Worm (Caenorhabditis elegans): ENCODE data around the gene cht-5.
A peak's percentile ranks its signal among the peaks of the same experiment; 100 is the strongest.

Gene cht-5

DNA sequence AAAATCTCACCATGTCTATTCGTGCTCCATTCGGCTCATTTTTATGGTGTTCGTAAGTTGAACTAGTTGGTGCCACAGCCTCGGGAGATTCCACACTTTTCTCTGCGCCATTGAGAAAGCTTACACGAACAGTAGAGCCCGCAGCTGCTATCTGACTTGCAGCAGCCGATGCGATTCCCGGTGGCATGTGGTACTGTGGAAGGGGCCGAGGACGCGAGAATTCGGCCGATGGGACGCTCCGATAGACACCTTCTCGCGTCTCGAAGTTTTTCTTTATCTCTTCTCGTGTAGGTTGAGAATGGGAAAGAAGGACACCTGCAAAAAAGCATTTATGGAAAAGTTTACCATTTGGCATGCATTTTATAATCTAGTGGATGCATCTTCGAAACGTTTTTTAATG lies 18.8 kb downstream of the cht-5 start:
- TF ChIP-seq ztf-11 (tag; optimal IDR thresholded peaks at IDR 0.05), result no peak
- no peak for TF ChIP-seq fkh-4 (tag; optimal IDR thresholded peaks at IDR 0.05; ENCODE audit: borderline replicate concordance)
- no peak for TF ChIP-seq jun-1 (tag; optimal IDR thresholded peaks at IDR 0.05)
- TF ChIP-seq elt-3 (tag; optimal IDR thresholded peaks at IDR 0.05), result no peak
- no peak for TF ChIP-seq unc-30 (tag; optimal IDR thresholded peaks at IDR 0.05)
- TF ChIP-seq ztf-4 (tag; optimal IDR thresholded peaks at IDR 0.05), result no peak
- TF ChIP-seq dpl-1 (GFP tag; optimal IDR thresholded peaks at IDR 0.05), result no peak

DNA sequence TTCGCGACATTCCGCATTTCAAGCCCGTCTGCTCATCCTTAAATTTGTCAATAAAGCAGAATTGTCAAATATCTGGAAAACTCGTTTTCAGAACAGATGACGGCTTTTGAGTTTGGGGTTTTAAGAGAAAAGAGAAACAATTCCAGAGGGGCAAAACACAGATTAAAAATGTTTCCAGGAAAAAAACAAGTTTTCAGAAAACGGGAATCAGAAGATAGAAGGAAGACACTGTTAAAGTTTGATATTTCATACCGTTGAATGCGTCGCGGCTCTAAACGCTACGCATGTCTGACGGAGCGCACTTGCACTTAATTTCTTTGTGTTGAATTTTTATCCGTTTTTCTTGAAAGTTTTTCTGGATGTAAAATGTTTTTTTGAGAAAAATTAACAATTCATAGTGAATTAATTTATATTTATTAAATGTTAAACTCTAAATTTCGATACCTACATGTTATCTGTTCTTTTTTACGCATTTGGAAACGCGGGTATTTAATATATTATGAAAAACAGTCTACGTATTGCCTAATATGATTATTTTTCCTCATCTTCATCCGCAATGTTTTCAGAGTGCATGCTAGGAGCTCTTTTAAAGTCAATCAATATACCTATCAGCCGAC lies 19.8 kb downstream of the cht-5 start, which contains the start of the genes C08B6.18, wdr-20 and C08B6.8:
Gene C08B6.18 (minus strand): TSS at position 51 of the 617 bp plus-strand sequence.
Gene wdr-20 (minus strand): TSS at position 82 of the 617 bp plus-strand sequence.
Gene C08B6.8 (plus strand): TSS at position 567 of the 617 bp plus-strand sequence.
- peak; percentile 28 to 30 for TF ChIP-seq efl-1 (optimal IDR thresholded peaks at IDR 0.05)
- peak; percentile 42 to 87 for TF ChIP-seq efl-1 (GFP tag; optimal IDR thresholded peaks at IDR 0.05 in 1 of 2)
- TF ChIP-seq tbx-2 (tag; optimal IDR thresholded peaks at IDR 0.05), result no peak
- no peak for TF ChIP-seq elt-2 (tag; optimal IDR thresholded peaks at IDR 0.05)
- no peak for TF ChIP-seq ama-1 (optimal IDR thresholded peaks at IDR 0.05)
- TF ChIP-seq fkh-4 (tag; optimal IDR thresholded peaks at IDR 0.05; ENCODE audit: borderline replicate concordance), result no peak
- TF ChIP-seq mab-9 (GFP tag; IDR thresholded peaks at IDR 0.05), result no peak
- TF ChIP-seq nhr-84 (tag; optimal IDR thresholded peaks at IDR 0.05), result no peak
- TF ChIP-seq C16A3.4 (tag; optimal IDR thresholded peaks at IDR 0.05), result peak; percentile 47
- TF ChIP-seq nhr-20 (tag; optimal IDR thresholded peaks at IDR 0.05), result peak; percentile 4
- TF ChIP-seq mep-1 (tag; optimal IDR thresholded peaks at IDR 0.05), result no peak
- no peak for TF ChIP-seq unc-62 (GFP tag; optimal IDR thresholded peaks at IDR 0.05)
- TF ChIP-seq aly-2 (tag; optimal IDR thresholded peaks at IDR 0.05), result no peak
- TF ChIP-seq sup-37 (GFP tag; optimal IDR thresholded peaks at IDR 0.05), result no peak
- no peak for TF ChIP-seq ces-1 (GFP tag; optimal IDR thresholded peaks at IDR 0.05)
- no peak for TF ChIP-seq ztf-4 (tag; optimal IDR thresholded peaks at IDR 0.05)
- TF ChIP-seq ztf-11 (tag; optimal IDR thresholded peaks at IDR 0.05), result no peak
- no peak for TF ChIP-seq grh-1 (GFP tag; IDR thresholded peaks at IDR 0.05)
- no peak for TF ChIP-seq fkh-10 (GFP tag; optimal IDR thresholded peaks at IDR 0.05)
- TF ChIP-seq zip-4 (GFP tag; optimal IDR thresholded peaks at IDR 0.05), result no peak
- no peak for TF ChIP-seq lin-39 (tag; optimal IDR thresholded peaks at IDR 0.05)
- no peak for TF ChIP-seq swsn-7 (tag; optimal IDR thresholded peaks at IDR 0.05)
- TF ChIP-seq tlp-1 (tag; optimal IDR thresholded peaks at IDR 0.05), result no peak
- no peak for TF ChIP-seq jun-1 (tag; optimal IDR thresholded peaks at IDR 0.05)
- no peak for TF ChIP-seq mdl-1 (tag; optimal IDR thresholded peaks at IDR 0.05)
- no peak for TF ChIP-seq nhr-11 (tag; optimal IDR thresholded peaks at IDR 0.05)
- no peak for TF ChIP-seq lir-3 (tag; optimal IDR thresholded peaks at IDR 0.05; ENCODE audit: poor library complexity)
- TF ChIP-seq C34B4.2 (tag; optimal IDR thresholded peaks at IDR 0.05), result no peak
- no peak for TF ChIP-seq sptf-1 (tag; optimal IDR thresholded peaks at IDR 0.05)
- TF ChIP-seq sox-4 (tag; optimal IDR thresholded peaks at IDR 0.05), result no peak
- no peak for TF ChIP-seq mef-2 (tag; optimal IDR thresholded peaks at IDR 0.05)
- TF ChIP-seq nhr-76 (tag; optimal IDR thresholded peaks at IDR 0.05), result no peak
- TF ChIP-seq egl-13 (tag; optimal IDR thresholded peaks at IDR 0.05), result no peak
- TF ChIP-seq zag-1 (tag; optimal IDR thresholded peaks at IDR 0.05), result no peak
- peak in 1 of 6 experiments; percentile 8 for TF ChIP-seq elt-3 (tag; optimal IDR thresholded peaks at IDR 0.05)
- no peak for TF ChIP-seq nhr-28 (tag; optimal IDR thresholded peaks at IDR 0.05)
- no peak for TF ChIP-seq nhr-90 (tag; optimal IDR thresholded peaks at IDR 0.05; ENCODE audit: poor library complexity)
- TF ChIP-seq isw-1 (GFP tag; IDR thresholded peaks at IDR 0.05), result no peak
- peak; percentile 19 for TF ChIP-seq blmp-1 (tag; optimal IDR thresholded peaks at IDR 0.05)
- TF ChIP-seq lin-15B (tag; optimal IDR thresholded peaks at IDR 0.05), result peak; percentile 65
- no peak for TF ChIP-seq fos-1 (tag; optimal IDR thresholded peaks at IDR 0.05)
- TF ChIP-seq pqm-1 (tag; optimal IDR thresholded peaks at IDR 0.05), result no peak
- no peak for TF ChIP-seq ceh-88 (GFP tag; IDR thresholded peaks at IDR 0.05)
- TF ChIP-seq nhr-47 (tag; optimal IDR thresholded peaks at IDR 0.05), result no peak
- no peak for TF ChIP-seq fkh-8 (tag; optimal IDR thresholded peaks at IDR 0.05)
- TF ChIP-seq ceh-8 (GFP tag; optimal IDR thresholded peaks at IDR 0.05), result no peak
- no peak for TF ChIP-seq aha-1 (tag; optimal IDR thresholded peaks at IDR 0.05)
- no peak for TF ChIP-seq unc-30 (tag; optimal IDR thresholded peaks at IDR 0.05)
- no peak for TF ChIP-seq unc-98 (GFP tag; IDR thresholded peaks at IDR 0.05)
- no peak for TF ChIP-seq egl-27 (tag; optimal IDR thresholded peaks at IDR 0.05)

Measured in whole organism, L1 larva.